Worm (Caenorhabditis elegans) whole organism, L3 larva: ENCODE measurements around the gene T19D7.5.

ENCODE experiments used
- ZK546.5 ChIP-seq: sonication (generic microtip); optimal IDR thresholded peaks from 2 replicates; lab custom pipeline; 2017; ENCODE audit warnings: missing biosample characterization, missing genetic modification characterization
- ama-1 ChIP-seq: fragments of 150-350 bp; optimal IDR thresholded peaks from 2 replicates; lab custom pipeline; 2018
- ceh-16 ChIP-seq: sonication (generic microtip); optimal IDR thresholded peaks from 2 replicates; lab custom pipeline; 2017; ENCODE audit warnings: missing biosample characterization, missing genetic modification characterization
- ceh-82 ChIP-seq: fragments of 150-350 bp; optimal IDR thresholded peaks from 2 replicates; lab custom pipeline; 2014; ENCODE audit warnings: missing biosample characterization, missing genetic modification characterization
- daf-12 ChIP-seq: fragments of 150-350 bp; optimal IDR thresholded peaks from 2 replicates; lab custom pipeline; 2014; ENCODE audit warnings: missing biosample characterization, missing genetic modification reagents, missing genetic modification characterization
- egl-27 ChIP-seq: sonication (generic microtip); optimal IDR thresholded peaks from 4 replicates; lab custom pipeline; 2017; ENCODE audit warnings: missing biosample characterization, missing genetic modification reagents, missing genetic modification characterization
- elt-1 ChIP-seq: fragments of 150-350 bp; optimal IDR thresholded peaks from 2 replicates; lab custom pipeline; 2014; ENCODE audit warnings: missing biosample characterization, missing genetic modification characterization
- elt-2 ChIP-seq: sonication (generic microtip); optimal IDR thresholded peaks from 2 replicates; lab custom pipeline; 2016; ENCODE audit warnings: missing genetic modification reagents, mild to moderate bottlenecking, missing genetic modification characterization, missing compliant biosample characterization
- elt-3 ChIP-seq, 3 experiments: fragments of 150-350 bp in 1 of 3; sonication (generic microtip) in 2 of 3; optimal IDR thresholded peaks; 2 replicates in 2 of 3; 4 replicates in 1 of 3; lab custom pipeline; 2014 to 2017; ENCODE audit warnings: missing biosample characterization in 3 of 3, missing genetic modification characterization in 3 of 3
- eor-1 ChIP-seq, 2 experiments: fragments of 150-350 bp; optimal IDR thresholded peaks; 2 replicates each; lab custom pipeline; 2014 to 2018; ENCODE audit warnings: missing biosample characterization in 2 of 2, missing genetic modification characterization in 2 of 2
- fkh-2 ChIP-seq: fragments of 150-350 bp; optimal IDR thresholded peaks from 2 replicates; lab custom pipeline; 2014; ENCODE audit warnings: missing biosample characterization, missing genetic modification reagents, missing genetic modification characterization
- fos-1 ChIP-seq: fragments of 150-350 bp; optimal IDR thresholded peaks from 2 replicates; lab custom pipeline; 2014; ENCODE audit warnings: missing biosample characterization, missing genetic modification characterization
- hmg-11 ChIP-seq: sonication (generic microtip); optimal IDR thresholded peaks from 2 replicates; lab custom pipeline; 2016; ENCODE audit warnings: missing genetic modification characterization, missing compliant biosample characterization
- lin-15B ChIP-seq: fragments of 150-350 bp; optimal IDR thresholded peaks from 2 replicates; lab custom pipeline; 2014; ENCODE audit warnings: missing biosample characterization, missing genetic modification characterization
- lsy-12 ChIP-seq: sonication (generic microtip); optimal IDR thresholded peaks from 2 replicates; lab custom pipeline; 2016; ENCODE audit warnings: mild to moderate bottlenecking, missing genetic modification characterization, missing compliant biosample characterization
- mdl-1 ChIP-seq: fragments of 150-350 bp; optimal IDR thresholded peaks from 2 replicates; lab custom pipeline; 2014; ENCODE audit warnings: missing biosample characterization, missing genetic modification characterization
- mml-1 ChIP-seq: fragments of 150-350 bp; sonication (generic microtip); optimal IDR thresholded peaks from 3 replicates; lab custom pipeline; 2014; ENCODE audit warnings: missing biosample characterization, missing genetic modification characterization
- nfya-1 ChIP-seq: sonication (generic microtip); optimal IDR thresholded peaks from 2 replicates; lab custom pipeline; 2017; ENCODE audit warnings: missing genetic modification characterization, mild to moderate bottlenecking, missing compliant biosample characterization, antibody characterized with exemption, moderate library complexity; ENCODE audit not compliant: insufficient read depth
- nhr-11 ChIP-seq: fragments of 150-350 bp; optimal IDR thresholded peaks from 2 replicates; lab custom pipeline; 2014; ENCODE audit warnings: missing biosample characterization, missing genetic modification characterization
- nhr-12 ChIP-seq: fragments of 150-350 bp; optimal IDR thresholded peaks from 2 replicates; lab custom pipeline; 2014; ENCODE audit warnings: missing biosample characterization, missing genetic modification characterization
- nhr-23 ChIP-seq: fragments of 150-350 bp; optimal IDR thresholded peaks from 2 replicates; lab custom pipeline; 2014; ENCODE audit warnings: missing biosample characterization, missing genetic modification reagents, missing genetic modification characterization
- nhr-25 ChIP-seq: sonication (generic microtip); optimal IDR thresholded peaks from 2 replicates; lab custom pipeline; 2017; ENCODE audit warnings: missing biosample characterization, missing genetic modification characterization
- nhr-43 ChIP-seq: sonication (generic microtip); optimal IDR thresholded peaks from 2 replicates; lab custom pipeline; 2016; ENCODE audit warnings: mild to moderate bottlenecking, missing genetic modification characterization, missing compliant biosample characterization; ENCODE audit not compliant: poor library complexity, severe bottlenecking
- nhr-67 ChIP-seq: fragments of 150-350 bp; optimal IDR thresholded peaks from 2 replicates; lab custom pipeline; 2014; ENCODE audit warnings: missing biosample characterization, missing genetic modification characterization
- nhr-76 ChIP-seq: fragments of 150-350 bp; sonication (generic microtip); optimal IDR thresholded peaks from 5 replicates; lab custom pipeline; 2014; ENCODE audit warnings: missing biosample characterization, missing genetic modification characterization
- nhr-77 ChIP-seq: fragments of 150-350 bp; optimal IDR thresholded peaks from 2 replicates; lab custom pipeline; 2014; ENCODE audit warnings: missing biosample characterization, missing genetic modification characterization
- pha-4 ChIP-seq: fragments of 150-350 bp; optimal IDR thresholded peaks from 2 replicates; lab custom pipeline; 2014; ENCODE audit warnings: missing biosample characterization, missing genetic modification reagents, missing genetic modification characterization
- pqm-1 ChIP-seq: fragments of 150-350 bp; optimal IDR thresholded peaks from 2 replicates; lab custom pipeline; 2017; ENCODE audit warnings: missing biosample characterization, missing genetic modification characterization, inconsistent platforms
- sea-2 ChIP-seq: fragments of 150-350 bp; sonication (generic microtip); optimal IDR thresholded peaks from 4 replicates; lab custom pipeline; 2014; ENCODE audit warnings: missing biosample characterization, missing genetic modification reagents, missing genetic modification characterization
- snpc-4 ChIP-seq: fragments of 150-350 bp; optimal IDR thresholded peaks from 2 replicates; lab custom pipeline; 2014; ENCODE audit warnings: missing biosample characterization, missing genetic modification characterization
- tbx-2 ChIP-seq: sonication (generic microtip); optimal IDR thresholded peaks from 2 replicates; lab custom pipeline; 2016; ENCODE audit warnings: mild to moderate bottlenecking, missing genetic modification characterization, missing compliant biosample characterization
- unc-39 ChIP-seq: sonication (generic microtip); optimal IDR thresholded peaks from 4 replicates; lab custom pipeline; 2017; ENCODE audit warnings: missing biosample characterization, missing genetic modification characterization
- zag-1 ChIP-seq: fragments of 150-350 bp; optimal IDR thresholded peaks from 2 replicates; lab custom pipeline; 2014; ENCODE audit warnings: missing biosample characterization, missing genetic modification characterization
- ztf-11 ChIP-seq: fragments of 150-350 bp; optimal IDR thresholded peaks from 2 replicates; lab custom pipeline; 2014; ENCODE audit warnings: missing biosample characterization, missing genetic modification characterization

The T19D7.5 gene

ce11 chrX:688602-689001 lies 22.6 kb upstream of the T19D7.5 start:
- TF ChIP-seq nhr-43 (tag; lab: Kevin White, UChicago): no peak
- TF ChIP-seq fkh-2: no peak
- no peak for TF ChIP-seq nhr-25 (tag; lab: Kevin White, UChicago)
- TF ChIP-seq eor-1 (tag; optimal IDR thresholded peaks at IDR 0.05; lab: Kevin White, UChicago): no peak
- TF ChIP-seq ama-1 (lab: Kevin White, UChicago): no peak
- no peak for TF ChIP-seq nfya-1 (tag; lab: Kevin White, UChicago)
- TF ChIP-seq elt-3 (tag; optimal IDR thresholded peaks at IDR 0.05; lab: Kevin White, UChicago): no peak
- no peak for TF ChIP-seq tbx-2
- TF ChIP-seq lin-15B (tag; lab: Kevin White, UChicago): no peak
- no peak for TF ChIP-seq ceh-16 (tag; lab: Kevin White, UChicago)
- no peak for TF ChIP-seq ceh-82 (tag; lab: Kevin White, UChicago)
- TF ChIP-seq mml-1 (tag; lab: Kevin White, UChicago): no peak
- TF ChIP-seq egl-27: no peak

ce11 chrX:682691-683090 lies 16.7 kb upstream of the T19D7.5 start, which contains the start of gene Y9C12A.1:
Gene Y9C12A.1 (minus strand): TSS chrX:682791.
- no peak for TF ChIP-seq nhr-67 (tag; lab: Kevin White, UChicago)
- TF ChIP-seq ceh-16 (tag; lab: Kevin White, UChicago): no peak
- TF ChIP-seq ztf-11 (tag; lab: Kevin White, UChicago): no peak
- TF ChIP-seq ceh-82 (tag; lab: Kevin White, UChicago): no peak
- no peak for TF ChIP-seq nfya-1 (tag; lab: Kevin White, UChicago)
- no peak for TF ChIP-seq sea-2
- TF ChIP-seq zag-1 (tag; lab: Kevin White, UChicago): no peak
- TF ChIP-seq mdl-1 (tag; lab: Kevin White, UChicago): no peak
- no peak for TF ChIP-seq snpc-4 (tag; lab: Kevin White, UChicago)
- no peak for TF ChIP-seq ZK546.5 (tag; lab: Kevin White, UChicago)
- no peak for TF ChIP-seq elt-1 (tag; lab: Kevin White, UChicago)
- no peak for TF ChIP-seq daf-12 (tag; lab: Kevin White, UChicago)
- TF ChIP-seq fkh-2: no peak
- no peak for TF ChIP-seq hmg-11 (tag; lab: Kevin White, UChicago)
- TF ChIP-seq nhr-77 (tag; lab: Kevin White, UChicago): no peak
- no peak for TF ChIP-seq tbx-2
- TF ChIP-seq elt-2 (tag; lab: Kevin White, UChicago): no peak
- no peak for TF ChIP-seq lsy-12 (tag; lab: Kevin White, UChicago)
- no peak for TF ChIP-seq elt-3 (tag; optimal IDR thresholded peaks at IDR 0.05; lab: Kevin White, UChicago)
- TF ChIP-seq nhr-11 (tag; lab: Kevin White, UChicago): no peak

- TF ChIP-seq nhr-12 (tag; lab: Kevin White, UChicago) (no peak), elt-2 (tag; lab: Kevin White, UChicago) (no peak), unc-39 (tag; lab: Kevin White, UChicago) (no peak), egl-27 (no peak), eor-1 (tag; optimal IDR thresholded peaks at IDR 0.05; lab: Kevin White, UChicago) (no peak), ceh-82 (tag; lab: Kevin White, UChicago) (no peak)
Observed at ce11 chrX:681413-681812, 15.4 kb upstream of the T19D7.5 start.

DNA sequence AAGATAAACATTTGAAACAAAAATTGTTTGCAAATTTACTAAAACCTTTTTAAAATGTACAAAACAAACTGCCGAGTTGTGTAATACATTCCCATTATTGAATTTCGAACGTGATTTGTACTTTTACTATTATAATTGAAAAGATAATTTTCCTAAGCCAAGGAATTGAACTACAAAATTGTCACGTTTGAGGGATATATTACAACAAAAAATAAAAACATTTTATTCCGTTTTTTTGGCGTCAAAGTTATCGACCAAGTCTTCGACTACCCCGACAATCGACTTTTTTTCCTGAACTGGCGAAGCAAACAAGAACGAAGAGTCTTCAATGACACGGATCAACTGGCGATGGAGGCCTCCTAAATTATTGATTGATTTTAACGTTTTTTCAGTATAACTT lies 14.9 kb upstream of the T19D7.5 start, which contains the start of gene T19D7.7:
TSS of gene T19D7.7 (minus strand) at position 101 of the 400 bp plus-strand sequence.
- TF ChIP-seq nhr-76 (tag; lab: Kevin White, UChicago) (no peak), pha-4 (tag; lab: Kevin White, UChicago) (no peak), nhr-77 (tag; lab: Kevin White, UChicago) (no peak), nhr-25 (tag; lab: Kevin White, UChicago) (no peak), nhr-67 (tag; lab: Kevin White, UChicago) (no peak), eor-1 (tag; optimal IDR thresholded peaks at IDR 0.05; lab: Kevin White, UChicago) (no peak), ZK546.5 (tag; lab: Kevin White, UChicago) (no peak), nhr-43 (tag; lab: Kevin White, UChicago) (no peak)

DNA sequence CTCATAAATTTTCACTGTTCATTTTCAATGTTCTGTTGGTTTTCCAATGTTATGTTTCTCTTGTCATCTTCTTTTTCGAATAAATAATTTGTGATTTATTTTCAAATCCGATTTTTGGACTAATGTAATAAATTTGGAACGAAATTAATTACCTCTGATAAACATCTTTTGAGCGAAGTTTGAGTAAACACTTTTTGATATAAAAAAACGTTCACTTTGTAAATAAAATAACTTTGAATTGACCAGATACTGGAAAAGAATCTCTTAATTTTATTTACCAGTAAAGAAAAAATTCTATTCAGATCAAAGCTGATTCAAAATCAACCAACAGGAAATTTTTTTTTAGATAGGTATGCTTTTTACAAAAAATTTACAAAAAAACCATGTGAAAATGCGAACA lies 5.8 kb upstream of the T19D7.5 start, which contains the start of gene lgc-32:
TSS of gene lgc-32 (plus strand) at position 301 of the 400 bp plus-strand sequence.
- TF ChIP-seq ceh-16 (tag; lab: Kevin White, UChicago) (no peak), nhr-43 (tag; lab: Kevin White, UChicago) (no peak), nhr-23 (tag; lab: Kevin White, UChicago) (no peak), elt-3 (tag; optimal IDR thresholded peaks at IDR 0.05; lab: Kevin White, UChicago) (no peak), daf-12 (tag; lab: Kevin White, UChicago) (no peak), lsy-12 (tag; lab: Kevin White, UChicago) (no peak), nhr-12 (tag; lab: Kevin White, UChicago) (no peak), nhr-25 (tag; lab: Kevin White, UChicago) (no peak), mdl-1 (tag; lab: Kevin White, UChicago) (no peak), lin-15B (tag; lab: Kevin White, UChicago) (no peak), ztf-11 (tag; lab: Kevin White, UChicago) (no peak), pqm-1 (tag; lab: Kevin White, UChicago) (no peak), tbx-2 (no peak), sea-2 (no peak), fos-1 (tag; lab: Kevin White, UChicago) (no peak), elt-2 (tag; lab: Kevin White, UChicago) (no peak), mml-1 (tag; lab: Kevin White, UChicago) (no peak), snpc-4 (tag; lab: Kevin White, UChicago) (no peak)
